Worm (Caenorhabditis elegans) whole organism, young adult: ENCODE measurements around the gene srz-102.

Experiments used
- F10E7.11 ChIP-seq: sonication (generic microtip); optimal IDR thresholded peaks from 2 replicates; lab custom pipeline; 2017; ENCODE audit warnings: mild to moderate bottlenecking, missing genetic modification characterization, moderate library complexity, missing compliant biosample characterization
- F23B12.7 ChIP-seq: sonication (generic microtip); optimal IDR thresholded peaks from 2 replicates; lab custom pipeline; 2017; ENCODE audit warnings: missing genetic modification characterization, mild to moderate bottlenecking, missing compliant biosample characterization, antibody characterized with exemption, moderate library complexity; ENCODE audit not compliant: insufficient read depth
- F33H1.4 ChIP-seq: fragments of 200-800 bp; sonication (Bioruptor generic); IDR thresholded peaks from 2 replicates; pipeline ENCODE4 v1.3.6; 2022; ENCODE audit warnings: missing genetic modification reagents, missing genetic modification characterization, missing compliant biosample characterization
- F39B2.1 ChIP-seq: fragments of 200-800 bp; sonication (Bioruptor generic); IDR thresholded peaks from 2 replicates; pipeline ENCODE4 v1.3.6; 2022; ENCODE audit warnings: missing genetic modification reagents, missing genetic modification characterization, missing compliant biosample characterization
- K11D2.4 ChIP-seq: fragments of 200-800 bp; sonication (Bioruptor generic); IDR thresholded peaks from 2 replicates; pipeline ENCODE4 v1.3.6; 2022; ENCODE audit warnings: missing genetic modification reagents, missing genetic modification characterization, missing compliant biosample characterization
- Y53F4B.3 ChIP-seq: fragments of 200-800 bp; sonication (Bioruptor generic); IDR thresholded peaks from 2 replicates; pipeline ENCODE4 v1.3.6; 2022; ENCODE audit warnings: missing genetic modification reagents, missing genetic modification characterization, missing compliant biosample characterization
- Y56A3A.18 ChIP-seq: fragments of 200-800 bp; sonication (Bioruptor generic); IDR thresholded peaks from 2 replicates; pipeline ENCODE4 v1.3.6; 2022; ENCODE audit warnings: missing genetic modification reagents, missing genetic modification characterization, missing compliant biosample characterization
- attf-3 ChIP-seq: fragments of 200-800 bp; sonication (Bioruptor generic); conservative IDR thresholded peaks from 2 replicates; pipeline ENCODE4 v1.3.6; 2022; ENCODE audit warnings: missing genetic modification reagents, missing genetic modification characterization, missing compliant biosample characterization
- bed-1 ChIP-seq: fragments of 200-800 bp; sonication (Bioruptor generic); IDR thresholded peaks from 2 replicates; pipeline ENCODE4 v1.3.6; 2022; ENCODE audit warnings: missing genetic modification reagents, missing genetic modification characterization, missing compliant biosample characterization
- ceh-27 ChIP-seq: fragments of 200-800 bp; sonication (Bioruptor generic); optimal IDR thresholded peaks from 2 replicates; lab custom pipeline; 2018; ENCODE audit warnings: mild to moderate bottlenecking, missing genetic modification characterization, moderate library complexity, missing compliant biosample characterization
- ceh-79 ChIP-seq: sonication (generic microtip); optimal IDR thresholded peaks from 2 replicates; lab custom pipeline; 2017; ENCODE audit warnings: mild to moderate bottlenecking, missing genetic modification characterization, missing compliant biosample characterization
- egl-18 ChIP-seq: fragments of 200-800 bp; sonication (Bioruptor generic); IDR thresholded peaks from 2 replicates; pipeline ENCODE4 v1.3.6; 2022; ENCODE audit warnings: missing genetic modification reagents, missing genetic modification characterization, missing compliant biosample characterization
- egrh-3 ChIP-seq: fragments of 200-800 bp; sonication (Bioruptor generic); IDR thresholded peaks from 2 replicates; pipeline ENCODE4 v1.3.6; 2022; ENCODE audit warnings: missing genetic modification reagents, missing genetic modification characterization, missing compliant biosample characterization
- ekl-4 ChIP-seq: fragments of 200-800 bp; sonication (Bioruptor generic); IDR thresholded peaks from 2 replicates; pipeline ENCODE4 v1.3.6; 2022; ENCODE audit warnings: missing genetic modification reagents, missing genetic modification characterization, missing compliant biosample characterization
- ets-4 ChIP-seq: fragments of 200-800 bp; sonication (Bioruptor generic); optimal IDR thresholded peaks from 2 replicates; lab custom pipeline; 2018; ENCODE audit warnings: mild to moderate bottlenecking, missing genetic modification characterization, missing compliant biosample characterization
- hlh-12 ChIP-seq: sonication (generic microtip); optimal IDR thresholded peaks from 2 replicates; lab custom pipeline; 2016; ENCODE audit warnings: missing genetic modification characterization, missing compliant biosample characterization
- hmg-1.2 ChIP-seq: fragments of 200-800 bp; sonication (Bioruptor generic); IDR thresholded peaks from 2 replicates; pipeline ENCODE4 v1.3.6; 2022; ENCODE audit warnings: missing genetic modification reagents, missing genetic modification characterization, missing compliant biosample characterization
- lag-1 ChIP-seq: fragments of 200-800 bp; sonication (Bioruptor generic); IDR thresholded peaks from 2 replicates; pipeline ENCODE4 v1.3.6; 2022; ENCODE audit warnings: missing genetic modification reagents, missing genetic modification characterization, missing compliant biosample characterization
- let-607 ChIP-seq, 2 experiments: fragments of 200-800 bp in 1 of 2; sonication (Bioruptor generic) in 1 of 2; sonication (generic microtip) in 1 of 2; optimal IDR thresholded peaks; 2 replicates each; lab custom pipeline; 2016 to 2018; ENCODE audit warnings: mild to moderate bottlenecking in 2 of 2, missing compliant biosample characterization in 2 of 2, missing genetic modification characterization in 2 of 2, moderate library complexity in 2 of 2, missing genotype in 1 of 2
- lin-35 ChIP-seq, 3 experiments: fragments of 150-350 bp in 2 of 3; sonication (generic microtip) in 1 of 3; optimal IDR thresholded peaks; 2 replicates each; lab custom pipeline; 2014 to 2018; ENCODE audit warnings: missing biosample characterization in 3 of 3, missing genetic modification characterization in 3 of 3, missing genetic modification reagents in 3 of 3
- lsl-1 ChIP-seq: fragments of 200-800 bp; sonication (Bioruptor generic); optimal IDR thresholded peaks from 2 replicates; lab custom pipeline; 2018; ENCODE audit warnings: mild to moderate bottlenecking, missing genetic modification characterization, moderate library complexity, missing compliant biosample characterization
- madf-3 ChIP-seq: fragments of 200-800 bp; sonication (Bioruptor generic); IDR thresholded peaks from 2 replicates; pipeline ENCODE4 v1.3.6; 2022; ENCODE audit warnings: missing genetic modification reagents, missing genetic modification characterization, missing compliant biosample characterization
- mel-28 ChIP-seq: sonication (generic microtip); optimal IDR thresholded peaks from 2 replicates; lab custom pipeline; 2016; ENCODE audit warnings: borderline replicate concordance, mild to moderate bottlenecking, missing genetic modification characterization, missing compliant biosample characterization
- nfya-2 ChIP-seq: fragments of 200-800 bp; sonication (Bioruptor generic); IDR thresholded peaks from 2 replicates; pipeline ENCODE4 v1.3.6; 2022; ENCODE audit warnings: missing genetic modification reagents, missing genetic modification characterization, missing compliant biosample characterization
- nhr-120 ChIP-seq: fragments of 200-800 bp; sonication (Bioruptor generic); IDR thresholded peaks from 2 replicates; pipeline ENCODE4 v1.3.6; 2022; ENCODE audit warnings: missing genetic modification characterization, missing compliant biosample characterization
- nhr-27 ChIP-seq: fragments of 200-800 bp; sonication (Bioruptor generic); optimal IDR thresholded peaks from 2 replicates; lab custom pipeline; 2018; ENCODE audit warnings: mild to moderate bottlenecking, missing genetic modification characterization, moderate library complexity, missing compliant biosample characterization
- rcor-1 ChIP-seq: fragments of 200-800 bp; sonication (Bioruptor generic); IDR thresholded peaks from 2 replicates; pipeline ENCODE4 v1.3.6; 2022; ENCODE audit warnings: missing genetic modification reagents, missing genetic modification characterization, missing compliant biosample characterization
- rec-8 ChIP-seq, 2 experiments: sonication (generic microtip); optimal IDR thresholded peaks; 2 replicates each; lab custom pipeline; 2016; ENCODE audit warnings: mild to moderate bottlenecking in 2 of 2, missing genetic modification characterization in 2 of 2, missing genetic modification reagents in 2 of 2, missing genotype in 2 of 2, missing biosample characterization in 1 of 2, missing compliant biosample characterization in 1 of 2, moderate library complexity in 1 of 2
- rpc-1 ChIP-seq, 2 experiments: fragments of 150-350 bp in 1 of 2; sonication (generic microtip) in 1 of 2; optimal IDR thresholded peaks; 2 replicates each; lab custom pipeline; 2014 to 2018; ENCODE audit warnings: missing biosample characterization in 1 of 2, missing genetic modification characterization in 1 of 2, missing genetic modification reagents in 1 of 2, missing genotype in 1 of 2
- sdz-38 ChIP-seq: sonication (generic microtip); optimal IDR thresholded peaks from 2 replicates; lab custom pipeline; 2016; ENCODE audit warnings: missing genotype, missing genetic modification characterization, missing compliant biosample characterization
- sea-2 ChIP-seq: fragments of 200-800 bp; sonication (Bioruptor generic); IDR thresholded peaks from 2 replicates; pipeline ENCODE4 v1.3.6; 2022; ENCODE audit warnings: missing genetic modification characterization, missing compliant biosample characterization
- snpc-3.4 ChIP-seq: sonication (generic microtip); optimal IDR thresholded peaks from 2 replicates; lab custom pipeline; 2017; ENCODE audit warnings: missing genetic modification characterization, mild to moderate bottlenecking, missing compliant biosample characterization, antibody characterized with exemption, moderate library complexity, missing genotype, missing genetic modification reagents
- somi-1 ChIP-seq: fragments of 200-800 bp; sonication (Bioruptor generic); optimal IDR thresholded peaks from 2 replicates; lab custom pipeline; 2018; ENCODE audit warnings: mild to moderate bottlenecking, missing genetic modification characterization, missing compliant biosample characterization
- tbx-9 ChIP-seq: sonication (generic microtip); optimal IDR thresholded peaks from 2 replicates; lab custom pipeline; 2016; ENCODE audit warnings: borderline replicate concordance, missing genetic modification characterization, inconsistent platforms, missing compliant biosample characterization
- ztf-18 ChIP-seq: sonication (generic microtip); optimal IDR thresholded peaks from 2 replicates; lab custom pipeline; 2016; ENCODE audit warnings: missing genotype, mild to moderate bottlenecking, missing genetic modification characterization, missing compliant biosample characterization

Gene srz-102

ce11 chrV:16699752-16700259, 12.5 kb downstream of the srz-102 start, which contains the start of gene Y70C5C.1:
Gene Y70C5C.1, plus strand, starts transcription at chrV:16700209.
- no peak for TF ChIP-seq sea-2 (GFP tag; lab: Robert Waterston, UW)
- TF ChIP-seq lag-1 = no peak
- TF ChIP-seq snpc-3.4 (tag; lab: Kevin White, UChicago) = no peak
- 0 out of 2 replicates have a peak, but pooled peaks have one; percentile 7 for TF ChIP-seq madf-3 (GFP tag; lab: Robert Waterston, UW)
- TF ChIP-seq, all 124 proteins: peak for 1

ce11 chrV:16706549-16706948, 19.2 kb downstream of the srz-102 start, which contains the start of gene clec-9:
Gene clec-9, minus strand, starts transcription at chrV:16706649.
- TF ChIP-seq K11D2.4 (no peak), ceh-27 (no peak), sdz-38 (tag; lab: Kevin White, UChicago) (no peak), ztf-18 (no peak), ekl-4 (GFP tag; lab: Robert Waterston, UW) (no peak), rec-8 (tag; optimal IDR thresholded peaks at IDR 0.05; lab: Kevin White, UChicago) (no peak), egrh-3 (GFP tag; lab: Robert Waterston, UW) (no peak), lsl-1 (GFP tag; lab: Kevin White, UChicago) (no peak), hmg-1.2 (GFP tag; lab: Robert Waterston, UW) (no peak), F10E7.11 (tag; lab: Kevin White, UChicago) (no peak), ets-4 (GFP tag; lab: Kevin White, UChicago) (no peak), Y56A3A.18 (no peak), nhr-120 (GFP tag; lab: Robert Waterston, UW) (no peak)
- TF ChIP-seq, all 124 proteins: peak for 0

- TF ChIP-seq ceh-79 (tag; lab: Kevin White, UChicago) (no peak), nfya-2 (no peak), F23B12.7 (tag; lab: Kevin White, UChicago) (no peak), nhr-27 (tag; lab: Kevin White, UChicago) (no peak), F39B2.1 (GFP tag; lab: Robert Waterston, UW) (no peak), bed-1 (GFP tag; lab: Robert Waterston, UW) (no peak), egl-18 (no peak), ets-4 (GFP tag; lab: Kevin White, UChicago) (no peak), mel-28 (tag; lab: Kevin White, UChicago) (no peak), F33H1.4 (GFP tag; lab: Robert Waterston, UW) (no peak), lin-35 (GFP tag; optimal IDR thresholded peaks at IDR 0.05; lab: Kevin White, UChicago) (no peak), somi-1 (no peak), let-607 (tag; optimal IDR thresholded peaks at IDR 0.05; lab: Kevin White, UChicago) (no peak), snpc-3.4 (tag; lab: Kevin White, UChicago) (no peak), Y53F4B.3 (GFP tag; lab: Robert Waterston, UW) (no peak), rpc-1 (optimal IDR thresholded peaks at IDR 0.05; lab: Kevin White, UChicago) (no peak), rpc-1 (tag; optimal IDR thresholded peaks at IDR 0.05; lab: Kevin White, UChicago) (no peak), tbx-9 (tag; lab: Kevin White, UChicago) (no peak), attf-3 (no peak), hlh-12 (tag; lab: Kevin White, UChicago) (no peak), rcor-1 (GFP tag; lab: Robert Waterston, UW) (no peak)
Observed at ce11 chrV:16713797-16714196, 26.5 kb downstream of the srz-102 start.
